Worm (Caenorhabditis elegans) whole organism, young adult: Measurements from ENCODE around the gene T21H3.5.

Experiments used
- B0019.2 ChIP-seq: fragments of 200-800 bp; sonication (Bioruptor generic); conservative IDR thresholded peaks from 2 replicates; pipeline ENCODE4 v1.3.6; 2022; ENCODE audit warnings: missing genetic modification reagents, missing genetic modification characterization, missing compliant biosample characterization
- B0035.1 ChIP-seq: sonication (generic microtip); optimal IDR thresholded peaks from 2 replicates; lab custom pipeline; 2016; ENCODE audit warnings: missing genetic modification characterization, mild to moderate bottlenecking, missing compliant biosample characterization, missing genotype, missing genetic modification reagents
- D2030.7 ChIP-seq: fragments of 200-800 bp; sonication (Bioruptor generic); IDR thresholded peaks from 2 replicates; pipeline ENCODE4 v1.3.6; 2022; ENCODE audit warnings: missing genetic modification reagents, missing genetic modification characterization, missing compliant biosample characterization
- F39B2.1 ChIP-seq: fragments of 200-800 bp; sonication (Bioruptor generic); IDR thresholded peaks from 2 replicates; pipeline ENCODE4 v1.3.6; 2022; ENCODE audit warnings: missing genetic modification reagents, missing genetic modification characterization, missing compliant biosample characterization
- Y53F4B.3 ChIP-seq: fragments of 200-800 bp; sonication (Bioruptor generic); IDR thresholded peaks from 2 replicates; pipeline ENCODE4 v1.3.6; 2022; ENCODE audit warnings: missing genetic modification reagents, missing genetic modification characterization, missing compliant biosample characterization
- Y53G8AR.9 ChIP-seq: fragments of 200-800 bp; sonication (Bioruptor generic); conservative IDR thresholded peaks from 2 replicates; pipeline ENCODE4 v1.3.6; 2022; ENCODE audit warnings: missing genetic modification reagents, missing genetic modification characterization, missing compliant biosample characterization
- Y95B8A.8 ChIP-seq: fragments of 200-800 bp; sonication (Bioruptor generic); IDR thresholded peaks from 2 replicates; pipeline ENCODE4 v1.3.6; 2022; ENCODE audit warnings: missing genetic modification reagents, missing genetic modification characterization, missing compliant biosample characterization
- akir-1 ChIP-seq: fragments of 200-800 bp; sonication (Bioruptor generic); optimal IDR thresholded peaks from 2 replicates; lab custom pipeline; 2018; ENCODE audit warnings: mild to moderate bottlenecking, missing genetic modification characterization, moderate library complexity, missing compliant biosample characterization
- aptf-2 ChIP-seq: fragments of 200-800 bp; sonication (Bioruptor generic); conservative IDR thresholded peaks from 2 replicates; pipeline ENCODE4 v1.3.6; 2022; ENCODE audit warnings: missing genetic modification reagents, missing genetic modification characterization, missing compliant biosample characterization
- atf-7 ChIP-seq: sonication (generic microtip); optimal IDR thresholded peaks from 2 replicates; lab custom pipeline; 2017; ENCODE audit warnings: mild to moderate bottlenecking, missing genetic modification characterization, missing compliant biosample characterization
- athp-1 ChIP-seq: sonication (generic microtip); optimal IDR thresholded peaks from 2 replicates; lab custom pipeline; 2017; ENCODE audit warnings: mild to moderate bottlenecking, missing genetic modification characterization, missing compliant biosample characterization
- attf-3 ChIP-seq: fragments of 200-800 bp; sonication (Bioruptor generic); conservative IDR thresholded peaks from 2 replicates; pipeline ENCODE4 v1.3.6; 2022; ENCODE audit warnings: missing genetic modification reagents, missing genetic modification characterization, missing compliant biosample characterization
- attf-5 ChIP-seq: fragments of 200-800 bp; sonication (Bioruptor generic); optimal IDR thresholded peaks from 2 replicates; lab custom pipeline; 2018; ENCODE audit warnings: mild to moderate bottlenecking, missing genetic modification characterization, missing compliant biosample characterization
- attf-6 ChIP-seq: fragments of 200-800 bp; sonication (Bioruptor generic); IDR thresholded peaks from 2 replicates; pipeline ENCODE4 v1.3.6; 2022; ENCODE audit warnings: missing genetic modification reagents, missing genetic modification characterization, missing compliant biosample characterization
- cebp-1 ChIP-seq, 2 experiments: fragments of 200-800 bp in 1 of 2; sonication (Bioruptor generic) in 1 of 2; sonication (generic microtip) in 1 of 2; IDR thresholded peaks in 1 of 2; optimal IDR thresholded peaks in 1 of 2; 2 replicates each; pipeline versions ENCODE4 v1.3.6 to Lab custom; 2017 to 2022; ENCODE audit warnings: missing compliant biosample characterization in 2 of 2, missing genetic modification characterization in 2 of 2, mild to moderate bottlenecking in 1 of 2, missing genetic modification reagents in 1 of 2, moderate library complexity in 1 of 2
- ceh-100 ChIP-seq: fragments of 200-800 bp; sonication (Bioruptor generic); IDR thresholded peaks from 2 replicates; pipeline ENCODE4 v1.3.6; 2022; ENCODE audit warnings: missing genetic modification reagents, missing genetic modification characterization, missing compliant biosample characterization
- ceh-91 ChIP-seq: fragments of 200-800 bp; sonication (Bioruptor generic); IDR thresholded peaks from 2 replicates; pipeline ENCODE4 v1.3.6; 2022; ENCODE audit warnings: missing genetic modification reagents, missing genetic modification characterization, missing compliant biosample characterization
- chd-7 ChIP-seq: sonication (generic microtip); optimal IDR thresholded peaks from 2 replicates; lab custom pipeline; 2016; ENCODE audit warnings: mild to moderate bottlenecking, missing genetic modification characterization, moderate library complexity, missing compliant biosample characterization
- dpff-1 ChIP-seq: sonication (generic microtip); optimal IDR thresholded peaks from 2 replicates; lab custom pipeline; 2017; ENCODE audit warnings: mild to moderate bottlenecking, missing genetic modification characterization, missing compliant biosample characterization
- egrh-3 ChIP-seq: fragments of 200-800 bp; sonication (Bioruptor generic); IDR thresholded peaks from 2 replicates; pipeline ENCODE4 v1.3.6; 2022; ENCODE audit warnings: missing genetic modification reagents, missing genetic modification characterization, missing compliant biosample characterization
- ekl-4 ChIP-seq: fragments of 200-800 bp; sonication (Bioruptor generic); IDR thresholded peaks from 2 replicates; pipeline ENCODE4 v1.3.6; 2022; ENCODE audit warnings: missing genetic modification reagents, missing genetic modification characterization, missing compliant biosample characterization
- ets-4 ChIP-seq: fragments of 200-800 bp; sonication (Bioruptor generic); optimal IDR thresholded peaks from 2 replicates; lab custom pipeline; 2018; ENCODE audit warnings: mild to moderate bottlenecking, missing genetic modification characterization, missing compliant biosample characterization
- gei-17 ChIP-seq: fragments of 200-800 bp; sonication (Bioruptor generic); optimal IDR thresholded peaks from 2 replicates; lab custom pipeline; 2018; ENCODE audit warnings: mild to moderate bottlenecking, missing genetic modification characterization, missing compliant biosample characterization
- hlh-26 ChIP-seq: fragments of 200-800 bp; sonication (Bioruptor generic); conservative IDR thresholded peaks from 2 replicates; pipeline ENCODE4 v1.3.6; 2022; ENCODE audit warnings: missing genetic modification reagents, missing genetic modification characterization, missing compliant biosample characterization
- let-526 ChIP-seq: fragments of 200-800 bp; sonication (Bioruptor generic); IDR thresholded peaks from 2 replicates; pipeline ENCODE4 v1.3.6; 2022; ENCODE audit warnings: missing genetic modification reagents, missing genetic modification characterization, missing compliant biosample characterization
- lin-26 ChIP-seq: fragments of 200-800 bp; sonication (Bioruptor generic); IDR thresholded peaks from 2 replicates; pipeline ENCODE4 v1.3.6; 2022; ENCODE audit warnings: missing genetic modification reagents, missing genetic modification characterization, missing compliant biosample characterization
- lin-40 ChIP-seq: sonication (generic microtip); optimal IDR thresholded peaks from 2 replicates; lab custom pipeline; 2016; ENCODE audit warnings: missing genetic modification characterization, mild to moderate bottlenecking, missing compliant biosample characterization, missing genotype, missing genetic modification reagents
- lsy-27 ChIP-seq: sonication (generic microtip); optimal IDR thresholded peaks from 2 replicates; lab custom pipeline; 2017; ENCODE audit warnings: missing genetic modification characterization, mild to moderate bottlenecking, missing compliant biosample characterization, antibody characterized with exemption, missing genotype, borderline replicate concordance; ENCODE audit not compliant: insufficient read depth
- madf-3 ChIP-seq: fragments of 200-800 bp; sonication (Bioruptor generic); IDR thresholded peaks from 2 replicates; pipeline ENCODE4 v1.3.6; 2022; ENCODE audit warnings: missing genetic modification reagents, missing genetic modification characterization, missing compliant biosample characterization
- mcd-1 ChIP-seq: fragments of 200-800 bp; sonication (Bioruptor generic); IDR thresholded peaks from 2 replicates; pipeline ENCODE4 v1.3.6; 2022; ENCODE audit warnings: missing genetic modification reagents, missing genetic modification characterization, missing compliant biosample characterization
- mes-4 ChIP-seq: sonication (generic microtip); optimal IDR thresholded peaks from 2 replicates; lab custom pipeline; 2016; ENCODE audit warnings: missing genotype, missing genetic modification characterization, missing compliant biosample characterization
- nhr-179 ChIP-seq: sonication (generic microtip); optimal IDR thresholded peaks from 2 replicates; lab custom pipeline; 2016; ENCODE audit warnings: mild to moderate bottlenecking, missing genetic modification characterization, missing compliant biosample characterization
- nhr-80 ChIP-seq: sonication (generic microtip); optimal IDR thresholded peaks from 2 replicates; lab custom pipeline; 2016; ENCODE audit warnings: missing genetic modification characterization, missing compliant biosample characterization
- pha-4 ChIP-seq: fragments of 150-350 bp; sonication (generic microtip); optimal IDR thresholded peaks from 2 replicates; lab custom pipeline; 2014; ENCODE audit warnings: missing biosample characterization, missing genetic modification reagents, missing genetic modification characterization
- repo-1 ChIP-seq: sonication (generic microtip); optimal IDR thresholded peaks from 2 replicates; lab custom pipeline; 2017; ENCODE audit warnings: mild to moderate bottlenecking, missing genetic modification characterization, missing compliant biosample characterization
- sea-2 ChIP-seq: fragments of 200-800 bp; sonication (Bioruptor generic); IDR thresholded peaks from 2 replicates; pipeline ENCODE4 v1.3.6; 2022; ENCODE audit warnings: missing genetic modification characterization, missing compliant biosample characterization
- snpc-1.1 ChIP-seq: sonication (generic microtip); optimal IDR thresholded peaks from 2 replicates; lab custom pipeline; 2017; ENCODE audit warnings: missing genetic modification characterization, mild to moderate bottlenecking, missing compliant biosample characterization, antibody characterized with exemption, moderate library complexity, missing genotype, missing genetic modification reagents; ENCODE audit not compliant: insufficient read depth
- snpc-3.4 ChIP-seq: sonication (generic microtip); optimal IDR thresholded peaks from 2 replicates; lab custom pipeline; 2017; ENCODE audit warnings: missing genetic modification characterization, mild to moderate bottlenecking, missing compliant biosample characterization, antibody characterized with exemption, moderate library complexity, missing genotype, missing genetic modification reagents
- xnd-1 ChIP-seq: sonication (generic microtip); optimal IDR thresholded peaks from 2 replicates; lab custom pipeline; 2016; ENCODE audit warnings: missing genotype, missing genetic modification reagents, missing genetic modification characterization, missing compliant biosample characterization
- ztf-25 ChIP-seq: fragments of 200-800 bp; sonication (Bioruptor generic); IDR thresholded peaks from 2 replicates; pipeline ENCODE4 v1.3.6; 2022; ENCODE audit warnings: missing genetic modification reagents, missing genetic modification characterization, missing compliant biosample characterization
- ztf-6 ChIP-seq: fragments of 200-800 bp; sonication (Bioruptor generic); IDR thresholded peaks from 2 replicates; pipeline ENCODE4 v1.3.6; 2022; ENCODE audit warnings: missing genetic modification reagents, missing genetic modification characterization, missing compliant biosample characterization

T21H3.5 gene

ce11 chrV:1157443-1157842, 6.7 kb downstream of the T21H3.5 start:
- TF ChIP-seq D2030.7 (no peak), ceh-100 (GFP tag; lab: Robert Waterston, UW) (0 out of 2 replicates have a peak, but pooled peaks have one; percentile 11), lin-40 (tag; lab: Kevin White, UChicago) (no peak), let-526 (no peak), ceh-91 (GFP tag; lab: Robert Waterston, UW) (no peak), hlh-26 (GFP tag; lab: Robert Waterston, UW) (no peak), nhr-179 (tag; lab: Kevin White, UChicago) (no peak), repo-1 (tag; lab: Kevin White, UChicago) (peak; percentile 43), lsy-27 (no peak), atf-7 (tag; lab: Kevin White, UChicago) (peak; percentile 34), B0035.1 (tag; lab: Kevin White, UChicago) (no peak), Y53G8AR.9 (peak; percentile 43; the same call in 1 of the 2 replicates), B0019.2 (no peak), egrh-3 (GFP tag; lab: Robert Waterston, UW) (0 out of 2 replicates have a peak, but pooled peaks have one; percentile 9), F39B2.1 (GFP tag; lab: Robert Waterston, UW) (0 out of 2 replicates have a peak, but pooled peaks have one; percentile 20), attf-5 (GFP tag; lab: Kevin White, UChicago) (peak; percentile 6), Y53F4B.3 (GFP tag; lab: Robert Waterston, UW) (no peak), attf-3 (GFP tag; lab: Robert Waterston, UW) (no peak), gei-17 (GFP tag; lab: Kevin White, UChicago) (no peak), ztf-6 (GFP tag; lab: Robert Waterston, UW) (no peak), ztf-25 (no peak), ekl-4 (no peak; the same call in 1 of the 2 replicates), dpff-1 (no peak), snpc-1.1 (tag; lab: Kevin White, UChicago) (no peak), Y95B8A.8 (GFP tag; lab: Robert Waterston, UW) (no peak), chd-7 (tag; lab: Kevin White, UChicago) (no peak), ets-4 (GFP tag; lab: Kevin White, UChicago) (no peak), lin-26 (GFP tag; lab: Robert Waterston, UW) (peak; percentile 26; the same call in 1 of the 2 replicates), snpc-3.4 (tag; lab: Kevin White, UChicago) (peak; percentile 7), mcd-1 (0 out of 2 replicates have a peak, but pooled peaks have one; percentile 15), madf-3 (GFP tag; lab: Robert Waterston, UW) (0 out of 2 replicates have a peak, but pooled peaks have one; percentile 26), akir-1 (GFP tag; lab: Kevin White, UChicago) (no peak), athp-1 (tag; lab: Kevin White, UChicago) (peak; percentile 28), nhr-80 (tag; lab: Kevin White, UChicago) (no peak), attf-6 (GFP tag; lab: Robert Waterston, UW) (peak; percentile 20; the same call in 1 of the 2 replicates), aptf-2 (GFP tag; lab: Robert Waterston, UW) (no peak), cebp-1 (GFP tag; IDR thresholded peaks at IDR 0.05; lab: Robert Waterston, UW) (no peak), cebp-1 (tag; optimal IDR thresholded peaks at IDR 0.05; lab: Kevin White, UChicago) (no peak), xnd-1 (peak; percentile 0), sea-2 (GFP tag; lab: Robert Waterston, UW) (no peak), mes-4 (tag; lab: Kevin White, UChicago) (no peak), pha-4 (no peak)
